Fruit fly (Drosophila melanogaster) whole organism, larva: ENCODE results near the gene Eig71Ei.

ENCODE experiments used
- noc ChIP-seq: fragments of 200-800 bp; sonication (Bioruptor generic); optimal IDR thresholded peaks from 3 replicates; lab custom pipeline; 2019; ENCODE audit warnings: missing biosample characterization, mild to moderate bottlenecking, missing genetic modification characterization, moderate library complexity

Eig71Ei gene

DNA sequence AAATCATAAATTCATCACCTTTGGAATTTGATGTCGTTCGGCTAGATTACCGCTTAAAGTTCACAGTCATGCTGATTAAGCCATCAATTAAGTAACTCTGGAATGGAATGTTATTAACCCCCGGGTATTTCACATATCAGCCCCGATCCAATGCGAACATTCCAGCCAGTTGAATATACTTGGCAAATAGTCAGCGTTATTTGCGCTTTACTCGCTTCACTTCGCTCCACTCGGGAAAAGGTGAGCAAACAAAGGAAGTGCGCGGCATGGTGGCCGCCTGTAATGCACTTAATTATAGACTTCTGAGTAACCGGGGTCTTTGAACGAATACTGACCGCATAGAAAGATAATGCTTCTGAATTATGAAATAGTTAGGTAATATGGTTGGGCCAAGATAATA, 21.9 kb upstream of the Eig71Ei start:
- TF ChIP-seq noc (tag; lab: Kevin White, UChicago) = no peak

DNA sequence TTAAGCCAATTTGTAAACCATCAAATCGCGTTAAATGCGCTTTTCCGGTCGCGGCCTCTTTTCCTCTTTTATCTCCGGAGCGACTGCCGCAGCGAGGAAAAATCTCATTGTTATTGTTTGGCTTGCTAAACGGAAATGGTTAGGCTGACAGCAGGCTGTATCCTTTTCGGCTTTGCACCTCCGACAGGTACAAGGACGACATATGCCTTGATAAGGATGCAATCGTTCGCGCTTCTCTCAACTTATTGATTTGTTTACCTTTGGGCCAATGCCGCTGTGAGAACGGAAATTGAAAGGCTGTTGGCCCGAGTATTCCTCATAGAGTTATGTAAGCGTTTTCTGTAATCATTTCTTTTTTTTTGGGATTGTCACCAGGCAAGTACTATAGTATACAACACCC, 21.0 kb upstream of the Eig71Ei start:
- TF ChIP-seq noc (tag; lab: Kevin White, UChicago) = no peak

DNA sequence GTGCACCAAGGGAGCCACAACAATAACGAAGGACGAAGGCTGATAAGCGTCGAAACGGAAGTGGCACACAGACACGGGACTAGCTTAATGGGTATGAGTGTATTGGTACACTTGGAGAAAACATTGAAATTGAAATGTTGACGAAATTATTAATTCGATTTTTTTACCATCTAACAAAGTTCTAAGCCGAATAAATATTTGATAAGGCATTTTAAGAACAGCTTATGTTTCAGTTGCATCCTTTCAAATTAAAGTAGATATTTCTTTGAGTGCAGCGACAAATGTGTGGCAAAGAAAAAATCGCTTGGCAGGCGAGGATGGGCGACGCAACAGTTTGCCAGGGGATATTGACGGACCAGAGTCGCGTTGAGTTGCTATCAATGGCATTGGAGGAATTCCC, 19.5 kb upstream of the Eig71Ei start:
- no peak for TF ChIP-seq noc (tag; lab: Kevin White, UChicago)

DNA sequence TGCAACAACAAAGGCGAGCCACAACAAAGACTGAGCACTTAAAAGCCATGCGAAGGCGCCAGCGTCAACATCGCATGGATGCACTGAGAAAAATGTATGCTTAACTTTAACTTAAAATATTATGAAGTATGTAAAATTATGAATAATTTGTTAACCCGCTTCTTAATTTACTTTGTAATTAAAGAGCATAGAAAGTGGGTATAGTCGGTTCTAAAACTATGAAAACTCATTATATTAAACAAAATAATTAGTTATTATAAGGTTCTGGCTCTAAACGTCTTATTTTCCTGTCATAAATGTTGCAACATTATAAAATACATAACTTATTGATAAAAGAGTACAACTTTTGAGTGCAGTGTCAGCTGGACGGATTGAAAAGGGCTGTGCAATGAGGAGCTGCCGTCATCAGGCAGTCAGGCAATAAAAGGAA, 17.9 kb upstream of the Eig71Ei start:
- no peak for TF ChIP-seq noc (tag; lab: Kevin White, UChicago)

DNA sequence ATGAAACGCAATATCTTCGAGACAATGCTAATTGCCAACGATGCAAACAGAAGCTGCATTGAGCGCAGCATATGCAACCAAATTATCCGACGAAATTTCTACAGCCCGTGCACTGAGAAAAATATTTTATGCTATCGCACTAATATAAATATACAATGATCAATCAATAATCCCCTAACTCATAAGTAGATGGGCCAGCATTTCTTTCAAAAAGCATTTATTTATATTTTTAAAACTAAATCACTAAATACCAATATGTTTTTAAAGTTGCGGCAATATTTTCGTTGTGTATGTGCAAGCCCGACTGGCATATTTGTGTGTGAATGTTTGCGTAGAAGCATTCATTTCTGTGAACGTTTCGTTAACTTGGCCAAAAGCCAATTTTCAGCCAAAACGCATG, 13.3 kb upstream of the Eig71Ei start:
- no peak for TF ChIP-seq noc (tag; lab: Kevin White, UChicago)

DNA sequence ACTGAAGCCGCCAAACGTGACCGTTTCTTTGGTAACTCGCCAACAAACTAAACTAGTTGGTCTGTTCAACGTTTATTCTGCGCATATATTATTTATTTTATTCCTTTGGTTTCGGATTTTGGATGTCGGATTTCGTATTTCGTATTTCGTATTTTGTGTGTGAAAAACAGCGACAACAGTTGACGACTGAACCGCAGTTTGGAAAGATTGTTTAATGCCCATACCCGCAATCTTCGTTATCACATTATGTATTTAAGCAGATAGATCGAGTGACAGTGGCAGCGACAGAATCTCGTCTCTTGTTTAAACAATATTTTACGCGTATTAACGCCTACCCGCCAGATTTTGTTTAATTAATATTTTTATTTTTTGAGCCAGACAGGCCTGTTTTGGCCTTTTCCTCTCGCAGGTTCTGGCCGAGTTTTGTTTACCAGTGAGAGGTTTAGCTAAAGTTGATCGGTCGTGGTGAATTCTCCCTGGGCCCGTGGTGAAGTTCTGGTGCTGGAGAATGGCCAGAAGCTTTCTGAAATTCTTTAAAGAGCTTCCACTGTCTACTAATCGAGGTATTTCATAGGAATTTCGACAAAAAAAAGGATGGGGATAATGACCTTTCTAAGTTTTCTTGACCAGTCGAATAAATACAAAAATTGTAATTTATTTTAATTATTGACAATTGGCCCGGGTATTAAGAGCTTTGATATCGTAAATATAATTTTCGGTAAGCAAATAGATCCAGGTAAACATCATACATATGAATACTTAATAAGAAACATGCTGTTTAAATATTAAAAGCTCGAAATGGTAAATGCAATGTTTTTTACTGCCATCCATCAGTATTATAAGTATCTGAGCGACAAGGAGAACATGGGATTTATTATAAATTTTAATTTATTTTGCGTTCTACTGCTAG, 11.5 kb upstream of the Eig71Ei start, which contains the start of the genes comm3 and CG43083:
Gene comm3 (minus strand): TSS at position 51 of the 910 bp plus-strand sequence.
Gene CG43083 (plus strand): TSS at position 860 of the 910 bp plus-strand sequence.
- no peak for TF ChIP-seq noc (tag; lab: Kevin White, UChicago)

DNA sequence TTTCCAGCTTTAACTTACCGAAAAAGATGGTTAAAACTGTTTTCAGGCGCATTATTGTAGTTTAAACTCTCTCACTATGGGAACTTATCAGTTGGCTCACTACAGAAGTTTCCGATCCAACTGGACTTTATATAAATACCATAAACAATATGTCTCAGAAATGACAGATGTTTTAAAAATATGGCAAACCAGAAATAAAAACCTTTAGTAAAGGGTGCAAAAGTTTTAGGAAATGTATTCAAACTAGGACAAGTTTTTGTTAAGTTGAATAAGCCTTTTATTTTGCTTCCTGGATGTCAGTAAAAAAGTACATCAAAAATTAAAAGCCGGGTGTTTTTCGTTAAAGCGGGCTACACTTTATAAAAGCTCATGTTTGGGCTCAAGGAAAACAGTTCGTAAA, 9.9 kb upstream of the Eig71Ei start, which contains the start of the genes Eig71Ea and Eig71Eb:
Gene Eig71Ea (minus strand): TSS at position 101 of the 400 bp plus-strand sequence.
Gene Eig71Eb (plus strand): TSS at position 376 of the 400 bp plus-strand sequence.
- no peak for TF ChIP-seq noc (tag; lab: Kevin White, UChicago)

DNA sequence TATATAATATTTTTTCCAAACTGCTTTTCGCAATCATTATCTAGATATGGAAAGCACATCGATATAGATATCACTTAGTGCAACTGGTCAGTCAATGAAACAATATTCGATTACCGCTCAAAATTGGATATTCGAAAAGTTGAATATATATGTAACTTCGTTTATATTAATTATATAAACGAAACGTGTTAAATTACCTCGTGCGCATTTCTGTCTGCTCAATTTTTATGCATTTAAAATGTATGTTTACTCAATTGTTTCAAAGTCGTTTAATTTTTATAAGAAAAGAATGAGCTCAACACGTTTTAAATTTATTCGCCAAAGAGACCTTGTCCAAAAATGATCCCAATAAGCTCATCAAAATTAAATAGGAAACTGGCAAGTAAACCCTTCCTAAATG, 9.0 kb upstream of the Eig71Ei start, which contains the start of gene CG43084:
Gene CG43084 (plus strand): TSS at position 301 of the 400 bp plus-strand sequence.
- no peak for TF ChIP-seq noc (tag; lab: Kevin White, UChicago)

DNA sequence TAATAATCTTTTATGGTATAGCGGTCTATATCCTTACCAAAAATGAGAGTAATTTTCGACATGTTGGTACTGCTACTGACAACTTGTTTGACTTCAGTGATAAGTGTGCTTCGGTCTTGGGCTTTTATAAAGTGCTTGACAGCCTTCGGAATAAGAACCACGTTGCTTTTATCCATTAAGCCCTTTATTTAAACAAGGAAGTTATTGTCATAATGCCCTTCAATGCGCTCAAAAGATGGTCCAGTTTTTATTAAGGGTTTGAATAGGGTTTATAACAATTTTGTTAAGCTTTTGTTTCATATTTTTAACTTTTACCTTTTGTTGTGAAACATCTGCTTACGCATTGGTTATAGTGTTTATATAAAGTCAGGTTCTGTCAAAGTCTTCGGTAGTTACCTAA, 7.4 kb upstream of the Eig71Ei start, which contains the start of the genes Eig71Ec and Eig71Ed:
Gene Eig71Ec (minus strand): TSS at position 101 of the 400 bp plus-strand sequence.
Gene Eig71Ed (plus strand): TSS at position 384 of the 400 bp plus-strand sequence.
- no peak for TF ChIP-seq noc (tag; lab: Kevin White, UChicago)

DNA sequence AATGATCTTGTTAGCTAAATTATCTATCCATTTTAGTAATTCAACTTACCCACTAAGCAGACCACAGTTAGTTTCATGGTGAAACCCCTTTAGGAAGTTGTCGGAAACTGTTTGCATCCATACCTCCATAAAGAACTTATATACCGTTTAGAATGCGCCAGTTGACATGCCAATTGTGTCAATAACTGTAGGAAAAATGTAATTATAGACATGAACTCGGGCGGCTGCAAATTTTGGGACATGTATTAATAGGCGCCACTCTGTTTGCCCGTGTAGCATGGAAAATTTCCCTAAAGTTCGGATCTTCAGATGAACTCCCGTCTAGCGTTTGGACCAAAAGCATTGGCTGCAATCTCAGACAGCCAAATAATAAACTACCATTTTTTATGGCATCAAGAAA, 3.6 kb upstream of the Eig71Ei start, which contains the start of gene Eig71Ee:
Gene Eig71Ee (minus strand): TSS at position 101 of the 400 bp plus-strand sequence.
- no peak for TF ChIP-seq noc (tag; lab: Kevin White, UChicago)

DNA sequence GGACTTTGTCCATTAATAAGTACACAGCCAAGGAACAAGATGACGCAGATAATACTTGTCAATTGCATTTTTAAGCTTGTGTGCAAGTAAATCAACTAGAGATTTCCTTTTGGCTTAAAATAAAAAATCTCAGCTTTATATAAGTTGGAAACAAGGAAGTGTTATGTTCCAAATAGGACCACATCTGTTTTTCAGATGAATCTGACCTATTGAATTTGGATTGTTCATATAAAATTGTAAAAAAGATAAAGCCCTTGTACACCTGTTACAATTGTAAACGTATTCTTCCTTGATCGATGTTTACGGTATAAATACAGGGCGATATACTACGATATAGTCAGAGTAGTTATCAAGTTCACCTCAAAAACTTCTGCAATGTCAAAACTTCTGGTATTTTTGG, 2.2 kb upstream of the Eig71Ei start, which contains the start of the genes Eig71Ef and Eig71Eg:
Gene Eig71Ef (minus strand): TSS at position 101 of the 400 bp plus-strand sequence.
Gene Eig71Eg (plus strand): TSS at position 339 of the 400 bp plus-strand sequence.
- no peak for TF ChIP-seq noc (tag; lab: Kevin White, UChicago)

DNA sequence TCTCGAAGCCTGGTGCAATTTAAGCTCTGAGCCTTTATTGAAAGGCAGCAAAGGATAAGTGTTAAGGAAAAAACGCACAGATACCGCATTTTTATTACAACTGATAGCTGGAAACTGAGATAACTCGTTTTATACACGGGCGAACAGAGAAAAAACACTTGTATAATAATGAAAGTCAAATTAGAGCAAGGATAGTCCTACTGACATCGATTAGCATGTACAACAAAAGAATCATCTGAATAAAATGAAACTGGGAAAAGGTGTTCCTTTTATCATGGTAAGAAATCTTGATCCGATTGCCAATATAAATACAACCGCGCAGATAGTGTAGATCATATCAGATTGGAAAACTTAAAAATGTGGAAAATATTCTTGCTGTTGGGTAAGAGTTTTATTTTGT, 1.4 kb downstream of the Eig71Ei start, which contains the start of the genes Eig71Ej and Eig71Ek:
Gene Eig71Ej (minus strand): TSS at position 101 of the 400 bp plus-strand sequence.
Gene Eig71Ek (plus strand): TSS at position 334 of the 400 bp plus-strand sequence.
- TF ChIP-seq noc (tag; lab: Kevin White, UChicago) = no peak

DNA sequence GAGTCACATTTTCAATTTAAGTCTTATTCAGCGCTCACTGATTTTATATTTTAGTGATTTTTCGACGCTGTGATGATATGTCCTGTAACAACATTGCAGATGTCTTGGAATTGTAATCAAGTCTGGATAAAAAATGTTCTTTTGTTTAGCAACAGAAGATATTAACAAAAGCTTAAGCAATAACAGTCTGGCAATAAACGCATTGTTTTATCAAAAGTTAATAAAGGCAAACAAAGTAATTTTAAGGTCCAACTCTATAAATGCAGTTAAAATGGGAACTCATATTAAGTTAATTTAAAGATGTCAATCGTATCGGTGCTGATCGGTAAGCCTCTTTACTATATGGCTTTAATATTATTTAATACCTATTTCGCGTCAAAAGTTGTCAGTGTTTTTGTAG, 2.1 kb downstream of the Eig71Ei start, which contains the start of gene CG43082:
Gene CG43082 (plus strand): TSS at position 301 of the 400 bp plus-strand sequence.
- TF ChIP-seq noc (tag; lab: Kevin White, UChicago) = no peak

DNA sequence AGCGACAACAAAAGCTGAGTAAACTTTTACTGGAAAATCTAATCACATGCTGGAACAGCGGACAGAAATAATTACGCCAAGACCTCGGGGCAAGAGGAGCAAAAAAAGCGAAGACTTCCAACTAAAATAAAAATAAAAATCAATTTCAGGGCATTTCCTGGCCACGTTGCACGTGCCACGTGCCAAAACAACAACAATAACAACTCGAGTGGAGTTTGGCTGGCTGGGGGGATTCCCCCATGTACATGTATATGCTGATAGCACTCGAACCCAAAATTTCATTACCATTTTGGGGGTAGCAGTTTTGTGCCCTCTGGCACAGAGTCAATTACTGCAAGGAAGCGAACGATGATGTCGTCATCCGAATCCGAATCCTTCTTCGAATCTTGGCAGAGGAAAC, 3.0 kb downstream of the Eig71Ei start:
- no peak for TF ChIP-seq noc (tag; lab: Kevin White, UChicago)

DNA sequence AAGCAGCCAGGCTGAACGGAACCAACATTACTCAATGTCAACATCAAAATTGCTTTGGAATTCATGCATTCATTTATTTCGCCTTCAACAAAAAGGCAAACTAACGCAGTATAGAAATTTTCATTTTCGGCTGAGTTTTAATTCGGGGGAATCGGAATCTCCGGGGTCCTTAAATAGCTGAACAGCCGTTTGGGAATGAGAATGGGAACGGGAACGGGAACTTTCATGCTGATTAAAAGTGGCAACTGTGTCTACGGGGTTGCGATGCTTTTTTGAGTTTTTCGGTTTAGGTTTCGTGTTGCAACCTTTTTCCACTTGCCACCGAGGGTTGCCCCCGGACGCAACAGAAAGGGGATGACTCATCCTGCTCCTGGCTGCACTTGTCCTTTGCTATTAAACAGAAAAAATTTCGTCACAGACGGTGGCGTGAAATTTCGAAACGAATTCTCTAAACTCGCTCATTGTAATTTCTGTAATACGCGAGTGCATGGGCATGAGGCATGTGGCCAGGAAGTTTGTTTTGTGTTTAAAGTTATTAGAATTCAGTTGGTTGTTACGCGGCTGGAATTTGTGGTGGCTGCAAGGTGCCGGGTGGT, 4.8 kb downstream of the Eig71Ei start:
- TF ChIP-seq noc (tag; lab: Kevin White, UChicago) = no peak
